Worm (Caenorhabditis elegans) whole organism, midembryonic: ENCODE results near the gene cdh-10.

Source experiments
- T22C8.4 ChIP-seq: fragments of 200-800 bp; sonication (Bioruptor generic); IDR thresholded peaks from 2 replicates; pipeline ENCODE4 v1.3.6; 2022; ENCODE audit warnings: missing genetic modification characterization, missing compliant biosample characterization
- cog-1 ChIP-seq: sonication (generic microtip); optimal IDR thresholded peaks from 2 replicates; lab custom pipeline; 2016; ENCODE audit warnings: missing genetic modification characterization, missing compliant biosample characterization
- flt-1 ChIP-seq: fragments of 200-800 bp; sonication (Bioruptor generic); IDR thresholded peaks from 2 replicates; pipeline ENCODE4 v1.3.6; 2022; ENCODE audit warnings: missing genetic modification characterization, missing compliant biosample characterization
- klf-2 ChIP-seq: fragments of 200-800 bp; sonication (Bioruptor generic); conservative IDR thresholded peaks from 2 replicates; pipeline ENCODE4 v1.3.6; 2022; ENCODE audit warnings: missing genetic modification reagents, missing genetic modification characterization, missing compliant biosample characterization
- tab-1 ChIP-seq: fragments of 200-800 bp; sonication (Bioruptor generic); IDR thresholded peaks from 2 replicates; pipeline ENCODE4 v1.3.6; 2022; ENCODE audit warnings: missing genetic modification characterization, missing compliant biosample characterization
- ztf-29 ChIP-seq: fragments of 200-800 bp; sonication (Bioruptor generic); IDR thresholded peaks from 2 replicates; pipeline ENCODE4 v1.3.6; 2022; ENCODE audit warnings: missing genetic modification reagents, missing genetic modification characterization, missing compliant biosample characterization

DNA sequence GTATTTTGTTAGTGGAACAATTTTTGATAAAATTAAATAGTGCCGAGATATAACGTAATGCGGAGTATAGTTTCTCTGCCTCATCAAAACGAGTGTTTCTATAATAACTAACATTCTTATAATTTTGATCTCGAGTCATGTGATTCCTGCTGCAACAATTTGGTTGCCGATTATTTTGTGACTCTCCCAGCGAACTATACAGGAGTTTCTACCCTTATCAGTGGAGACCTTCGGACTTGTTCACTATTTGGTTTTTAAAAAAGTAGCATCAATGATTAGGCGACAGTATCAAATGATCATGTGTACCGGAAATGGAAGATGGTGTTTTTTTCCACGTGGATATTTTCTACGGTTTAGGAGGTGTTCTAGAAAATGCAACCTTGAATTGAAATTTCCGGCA lies 3.1 kb upstream of the cdh-10 start:
- no peak for TF ChIP-seq T22C8.4 (GFP tag; lab: Robert Waterston, UW)
- TF ChIP-seq flt-1 (GFP tag; lab: Robert Waterston, UW), result no peak
- no peak for TF ChIP-seq ztf-29 (GFP tag; lab: Robert Waterston, UW)
- TF ChIP-seq cog-1, result no peak
- TF ChIP-seq klf-2, result no peak
- TF ChIP-seq tab-1 (GFP tag; lab: Robert Waterston, UW), result no peak
